Worm (Caenorhabditis elegans): ENCODE data around the gene ZK632.2.

ZK632.2 gene

ce11 chrIII:9825073-9825828 is 26.3 kb downstream of the ZK632.2 start, which contains the start of gene ZK632.9 (continued):
- TF ChIP-seq ceh-82 (tag; optimal IDR thresholded peaks at IDR 0.05) (no peak), ama-1 (optimal IDR thresholded peaks at IDR 0.05) (no peak), egl-27 (tag; optimal IDR thresholded peaks at IDR 0.05) (no peak), ceh-16 (tag; optimal IDR thresholded peaks at IDR 0.05) (no peak), elt-1 (tag; optimal IDR thresholded peaks at IDR 0.05) (no peak), nhr-237 (tag; optimal IDR thresholded peaks at IDR 0.05) (no peak), Y55F3AM.14 (GFP tag; optimal IDR thresholded peaks at IDR 0.05) (peak; percentile 9), nhr-21 (tag; optimal IDR thresholded peaks at IDR 0.05) (peak; percentile 8), unc-39 (tag; optimal IDR thresholded peaks at IDR 0.05) (no peak), elt-3 (tag; optimal IDR thresholded peaks at IDR 0.05) (no peak), ztf-1 (GFP tag; conservative IDR thresholded peaks at IDR 0.05) (no peak), ztf-4 (tag; optimal IDR thresholded peaks at IDR 0.05) (no peak), nhr-10 (tag; optimal IDR thresholded peaks at IDR 0.05) (peak; percentile 7), lsy-2 (tag; optimal IDR thresholded peaks at IDR 0.05) (no peak), nhr-77 (tag; optimal IDR thresholded peaks at IDR 0.05) (no peak), blmp-1 (tag; optimal IDR thresholded peaks at IDR 0.05; ENCODE audit: insufficient read depth) (no peak), aly-2 (tag; optimal IDR thresholded peaks at IDR 0.05) (no peak), nhr-25 (tag; optimal IDR thresholded peaks at IDR 0.05) (no peak)

- TF ChIP-seq lin-13 (GFP tag; optimal IDR thresholded peaks at IDR 0.05): peak; percentile 18
- TF ChIP-seq sma-3 (GFP tag; optimal IDR thresholded peaks at IDR 0.05): peak; percentile 46
- TF ChIP-seq F13H6.1 (tag; optimal IDR thresholded peaks at IDR 0.05): peak; percentile 61
- peak; percentile 93 for TF ChIP-seq ama-1 (optimal IDR thresholded peaks at IDR 0.05)
- TF ChIP-seq dmd-4 (tag; optimal IDR thresholded peaks at IDR 0.05): no peak
- peak in 1 of 2 experiments; percentile 79 for TF ChIP-seq lsy-2 (tag; optimal IDR thresholded peaks at IDR 0.05)
- peak in 1 of 2 experiments; percentile 46 for TF ChIP-seq mdl-1 (tag; optimal IDR thresholded peaks at IDR 0.05)
- peak; percentile 3 for TF ChIP-seq fos-1 (tag; optimal IDR thresholded peaks at IDR 0.05)
- TF ChIP-seq mab-5 (tag; optimal IDR thresholded peaks at IDR 0.05): peak; percentile 32
- TF ChIP-seq Y55F3AM.14 (GFP tag; optimal IDR thresholded peaks at IDR 0.05): peak; percentile 82
- peak; percentile 83 for TF ChIP-seq nhr-129 (tag; optimal IDR thresholded peaks at IDR 0.05)
- TF ChIP-seq sem-4 (tag; optimal IDR thresholded peaks at IDR 0.05): peak; percentile 6
- TF ChIP-seq nhr-6 (tag; optimal IDR thresholded peaks at IDR 0.05): no peak
- TF ChIP-seq gmeb-1 (tag; optimal IDR thresholded peaks at IDR 0.05): peak; percentile 23
- TF ChIP-seq sma-9 (GFP tag; optimal IDR thresholded peaks at IDR 0.05): peak; percentile 52
- no peak for TF ChIP-seq sma-9 (tag; optimal IDR thresholded peaks at IDR 0.05)
- no peak for TF ChIP-seq zag-1 (tag; optimal IDR thresholded peaks at IDR 0.05)
- peak; percentile 34 for TF ChIP-seq unc-55 (GFP tag; optimal IDR thresholded peaks at IDR 0.05)
- peak; percentile 68 for TF ChIP-seq crh-2 (tag; optimal IDR thresholded peaks at IDR 0.05)
- TF ChIP-seq ceh-16 (tag; optimal IDR thresholded peaks at IDR 0.05): no peak
- TF ChIP-seq ztf-4 (tag; optimal IDR thresholded peaks at IDR 0.05): peak; percentile 65
- no peak for TF ChIP-seq ztf-11 (tag; optimal IDR thresholded peaks at IDR 0.05)
- TF ChIP-seq C34F6.9 (tag; optimal IDR thresholded peaks at IDR 0.05): peak; percentile 71
- no peak for TF ChIP-seq alr-1 (tag; optimal IDR thresholded peaks at IDR 0.05)
- no peak for TF ChIP-seq peb-1 (tag; optimal IDR thresholded peaks at IDR 0.05)
Measured at ce11 chrIII:9826005-9826404, 27.1 kb downstream of the ZK632.2 start.

- TF ChIP-seq mdl-1 (tag; optimal IDR thresholded peaks at IDR 0.05) (no peak), nhr-25 (tag; optimal IDR thresholded peaks at IDR 0.05) (peak; percentile 9), nhr-21 (tag; optimal IDR thresholded peaks at IDR 0.05) (no peak), lin-39 (tag; optimal IDR thresholded peaks at IDR 0.05) (no peak), ama-1 (optimal IDR thresholded peaks at IDR 0.05) (no peak), ztf-4 (tag; optimal IDR thresholded peaks at IDR 0.05) (peak; percentile 16), dmd-4 (tag; optimal IDR thresholded peaks at IDR 0.05) (no peak), C34F6.9 (tag; optimal IDR thresholded peaks at IDR 0.05) (peak; percentile 81), egl-27 (tag; optimal IDR thresholded peaks at IDR 0.05) (peak; percentile 7), crh-2 (tag; optimal IDR thresholded peaks at IDR 0.05) (peak; percentile 30), mab-5 (tag; optimal IDR thresholded peaks at IDR 0.05) (no peak), gmeb-1 (tag; optimal IDR thresholded peaks at IDR 0.05) (peak; percentile 25), lsy-2 (tag; optimal IDR thresholded peaks at IDR 0.05) (peak; percentile 86 to 99), zag-1 (tag; optimal IDR thresholded peaks at IDR 0.05) (no peak), snpc-4 (tag; optimal IDR thresholded peaks at IDR 0.05) (no peak), sma-3 (GFP tag; optimal IDR thresholded peaks at IDR 0.05) (peak; percentile 36), unc-55 (GFP tag; optimal IDR thresholded peaks at IDR 0.05) (peak; percentile 93), unc-62 (GFP tag; optimal IDR thresholded peaks at IDR 0.05) (no peak), fos-1 (tag; optimal IDR thresholded peaks at IDR 0.05) (peak; percentile 33), nhr-129 (tag; optimal IDR thresholded peaks at IDR 0.05) (peak; percentile 44), lin-13 (GFP tag; optimal IDR thresholded peaks at IDR 0.05) (peak; percentile 61), nhr-77 (tag; optimal IDR thresholded peaks at IDR 0.05) (no peak), peb-1 (tag; optimal IDR thresholded peaks at IDR 0.05) (no peak), elt-3 (tag; optimal IDR thresholded peaks at IDR 0.05) (no peak), R02D3.7 (tag; optimal IDR thresholded peaks at IDR 0.05) (no peak), ZK546.5 (tag; optimal IDR thresholded peaks at IDR 0.05) (no peak)
Measured at ce11 chrIII:9827163-9827951, 28.4 kb downstream of the ZK632.2 start, which contains the start of the genes ZK632.10 and ZK632.11. Gene ZK632.10, minus strand, starts transcription at chrIII:9827722. Gene ZK632.11, plus strand, starts transcription at chrIII:9827915.
